Worm (Caenorhabditis elegans) whole organism, L2 larva: ENCODE measurements around the gene hot-9.

ENCODE experiments used
- C34F6.9 ChIP-seq: fragments of 150-350 bp; optimal IDR thresholded peaks from 2 replicates; lab custom pipeline; 2014; ENCODE audit warnings: missing biosample characterization, missing genetic modification characterization
- F13H6.1 ChIP-seq: sonication (generic microtip); optimal IDR thresholded peaks from 2 replicates; lab custom pipeline; 2016; ENCODE audit warnings: missing genetic modification characterization, missing compliant biosample characterization
- ZK546.5 ChIP-seq: sonication (generic microtip); optimal IDR thresholded peaks from 2 replicates; lab custom pipeline; 2017; ENCODE audit warnings: missing biosample characterization, missing genetic modification characterization
- aly-2 ChIP-seq: fragments of 150-350 bp; optimal IDR thresholded peaks from 2 replicates; lab custom pipeline; 2014; ENCODE audit warnings: missing biosample characterization, missing genetic modification characterization
- blmp-1 ChIP-seq: sonication (generic microtip); optimal IDR thresholded peaks from 2 replicates; lab custom pipeline; 2017; ENCODE audit warnings: missing genetic modification characterization, mild to moderate bottlenecking, missing compliant biosample characterization, antibody characterized with exemption, moderate library complexity; ENCODE audit not compliant: insufficient read depth
- ceh-16 ChIP-seq: fragments of 150-350 bp; optimal IDR thresholded peaks from 2 replicates; lab custom pipeline; 2014; ENCODE audit warnings: missing biosample characterization, missing genetic modification characterization
- crh-2 ChIP-seq: sonication (generic microtip); optimal IDR thresholded peaks from 2 replicates; lab custom pipeline; 2017; ENCODE audit warnings: missing biosample characterization, missing genetic modification characterization
- dmd-4 ChIP-seq: sonication (generic microtip); optimal IDR thresholded peaks from 2 replicates; lab custom pipeline; 2017; ENCODE audit warnings: missing biosample characterization, missing genetic modification characterization
- egl-27 ChIP-seq: sonication (generic microtip); optimal IDR thresholded peaks from 3 replicates; lab custom pipeline; 2017; ENCODE audit warnings: missing biosample characterization, missing genetic modification reagents, missing genetic modification characterization
- elt-1 ChIP-seq: fragments of 150-350 bp; optimal IDR thresholded peaks from 2 replicates; lab custom pipeline; 2014; ENCODE audit warnings: missing biosample characterization, missing genetic modification characterization
- elt-3 ChIP-seq: sonication (generic microtip); optimal IDR thresholded peaks from 2 replicates; lab custom pipeline; 2017; ENCODE audit warnings: missing biosample characterization, missing genetic modification characterization
- fos-1 ChIP-seq: fragments of 150-350 bp; optimal IDR thresholded peaks from 2 replicates; lab custom pipeline; 2014; ENCODE audit warnings: missing biosample characterization, missing genetic modification characterization
- gmeb-1 ChIP-seq: fragments of 150-350 bp; optimal IDR thresholded peaks from 2 replicates; lab custom pipeline; 2014; ENCODE audit warnings: missing biosample characterization, missing genetic modification characterization
- lin-11 ChIP-seq: fragments of 150-350 bp; sonication (generic microtip); optimal IDR thresholded peaks from 2 replicates; lab custom pipeline; 2014; ENCODE audit warnings: missing biosample characterization, missing genetic modification characterization, inconsistent platforms, mixed read lengths
- mab-5 ChIP-seq: fragments of 150-350 bp; optimal IDR thresholded peaks from 2 replicates; lab custom pipeline; 2014; ENCODE audit warnings: missing biosample characterization, missing genetic modification characterization
- mdl-1 ChIP-seq, 2 experiments: fragments of 150-350 bp in 1 of 2; sonication (generic microtip) in 1 of 2; optimal IDR thresholded peaks; 2 replicates each; lab custom pipeline; 2017; ENCODE audit warnings: missing biosample characterization in 2 of 2, missing genetic modification characterization in 2 of 2
- nhr-10 ChIP-seq: sonication (generic microtip); optimal IDR thresholded peaks from 2 replicates; lab custom pipeline; 2017; ENCODE audit warnings: missing biosample characterization, missing genetic modification characterization
- nhr-11 ChIP-seq: fragments of 150-350 bp; optimal IDR thresholded peaks from 2 replicates; lab custom pipeline; 2014; ENCODE audit warnings: missing biosample characterization, missing genetic modification characterization
- nhr-12 ChIP-seq: fragments of 150-350 bp; optimal IDR thresholded peaks from 2 replicates; lab custom pipeline; 2014; ENCODE audit warnings: missing biosample characterization, missing genetic modification characterization
- nhr-129 ChIP-seq: fragments of 150-350 bp; optimal IDR thresholded peaks from 2 replicates; lab custom pipeline; 2014; ENCODE audit warnings: missing biosample characterization, missing genetic modification characterization
- nhr-21 ChIP-seq: fragments of 150-350 bp; optimal IDR thresholded peaks from 2 replicates; lab custom pipeline; 2014; ENCODE audit warnings: missing biosample characterization, missing genetic modification characterization
- nhr-23 ChIP-seq: fragments of 150-350 bp; optimal IDR thresholded peaks from 2 replicates; lab custom pipeline; 2014; ENCODE audit warnings: missing biosample characterization, missing genetic modification reagents, missing genetic modification characterization
- nhr-237 ChIP-seq: fragments of 150-350 bp; optimal IDR thresholded peaks from 2 replicates; lab custom pipeline; 2014; ENCODE audit warnings: missing biosample characterization, missing genetic modification characterization
- nhr-25 ChIP-seq: fragments of 150-350 bp; sonication (generic microtip); optimal IDR thresholded peaks from 3 replicates; lab custom pipeline; 2014; ENCODE audit warnings: missing biosample characterization, missing genetic modification characterization
- nhr-77 ChIP-seq: fragments of 150-350 bp; optimal IDR thresholded peaks from 2 replicates; lab custom pipeline; 2014; ENCODE audit warnings: missing biosample characterization, missing genetic modification characterization
- skn-1 ChIP-seq: sonication (generic microtip); optimal IDR thresholded peaks from 2 replicates; lab custom pipeline; 2017; ENCODE audit warnings: missing biosample characterization, missing genetic modification characterization
- sma-3 ChIP-seq: sonication (generic microtip); optimal IDR thresholded peaks from 2 replicates; lab custom pipeline; 2016; ENCODE audit warnings: missing genetic modification reagents, missing genetic modification characterization, missing compliant biosample characterization
- snpc-4 ChIP-seq: fragments of 150-350 bp; optimal IDR thresholded peaks from 2 replicates; lab custom pipeline; 2014; ENCODE audit warnings: missing biosample characterization, missing genetic modification characterization
- unc-39 ChIP-seq: fragments of 150-350 bp; optimal IDR thresholded peaks from 2 replicates; lab custom pipeline; 2014; ENCODE audit warnings: missing biosample characterization, missing genetic modification characterization
- unc-55 ChIP-seq: fragments of 150-350 bp; sonication (generic microtip); optimal IDR thresholded peaks from 3 replicates; lab custom pipeline; 2014; ENCODE audit warnings: missing biosample characterization, missing genetic modification reagents, missing genetic modification characterization
- unc-62 ChIP-seq: fragments of 150-350 bp; optimal IDR thresholded peaks from 2 replicates; lab custom pipeline; 2014; ENCODE audit warnings: missing biosample characterization, missing genetic modification reagents, missing genetic modification characterization
- zag-1 ChIP-seq: fragments of 150-350 bp; optimal IDR thresholded peaks from 2 replicates; lab custom pipeline; 2014; ENCODE audit warnings: missing biosample characterization, missing genetic modification characterization
- ztf-1 ChIP-seq: fragments of 200-800 bp; sonication (Bioruptor generic); conservative IDR thresholded peaks from 2 replicates; pipeline ENCODE4 v1.3.6; 2022; ENCODE audit warnings: missing genetic modification characterization, missing compliant biosample characterization
- ztf-11 ChIP-seq: sonication (generic microtip); optimal IDR thresholded peaks from 2 replicates; lab custom pipeline; 2017; ENCODE audit warnings: missing biosample characterization, missing genetic modification characterization
- ztf-4 ChIP-seq: fragments of 150-350 bp; optimal IDR thresholded peaks from 2 replicates; lab custom pipeline; 2014; ENCODE audit warnings: missing biosample characterization, missing genetic modification characterization

hot-9 gene

DNA sequence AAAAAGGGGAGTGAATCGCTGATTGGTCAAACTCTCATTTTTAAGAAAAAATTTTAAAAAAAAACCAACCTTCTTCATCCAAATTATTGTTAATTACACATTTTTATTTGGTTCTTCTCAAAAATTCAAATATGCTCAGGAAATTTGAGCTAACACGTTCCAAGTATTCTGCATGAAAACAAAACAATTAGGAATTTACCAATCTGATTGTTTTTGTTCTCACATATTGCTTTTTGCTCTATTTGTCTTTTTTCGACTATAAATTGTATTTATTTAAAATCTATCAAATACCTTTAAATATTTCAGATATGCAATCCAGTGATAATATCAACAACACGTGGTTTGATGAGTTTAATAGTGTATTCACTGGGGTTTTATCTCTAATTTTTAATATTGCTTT, 33.0 kb downstream of the hot-9 start, which contains the start of gene srm-1:
srm-1 (plus strand) TSS at position 301 of the 400 bp plus-strand sequence.
- TF ChIP-seq nhr-11 (tag; lab: Kevin White, UChicago), result no peak

DNA sequence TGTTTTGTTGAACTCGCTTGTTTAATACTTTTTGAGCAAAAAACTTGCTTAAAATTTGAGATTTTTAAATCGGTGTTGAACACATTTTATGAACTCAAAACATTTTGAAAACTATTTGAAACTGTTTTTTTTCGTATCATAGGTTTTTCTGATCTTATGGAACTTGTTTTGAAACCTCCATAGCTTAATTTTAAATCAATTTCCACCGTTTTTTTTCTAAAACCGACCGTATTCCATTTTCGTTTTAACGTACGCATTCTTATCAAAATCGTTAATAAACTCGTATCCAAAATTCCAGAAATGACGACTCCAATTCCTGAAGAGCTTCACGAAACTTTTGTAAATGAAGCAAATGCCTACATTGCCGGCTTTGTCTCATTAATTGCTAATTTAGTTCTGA, 36.9 kb downstream of the hot-9 start, which contains the start of gene srm-2:
srm-2 (plus strand) TSS at position 301 of the 400 bp plus-strand sequence.
- no peak for TF ChIP-seq nhr-23
- TF ChIP-seq sma-3 (GFP tag; lab: Kevin White, UChicago), result no peak
- no peak for TF ChIP-seq ZK546.5 (tag; lab: Kevin White, UChicago)
- no peak for TF ChIP-seq blmp-1 (tag; lab: Kevin White, UChicago)
- TF ChIP-seq nhr-10, result no peak
- TF ChIP-seq fos-1 (tag; lab: Kevin White, UChicago), result no peak
- TF ChIP-seq mab-5 (tag; lab: Kevin White, UChicago), result no peak
- TF ChIP-seq gmeb-1 (tag; lab: Kevin White, UChicago), result no peak
- TF ChIP-seq unc-55, result no peak
- no peak for TF ChIP-seq aly-2 (tag; lab: Kevin White, UChicago)
- no peak for TF ChIP-seq F13H6.1 (tag; lab: Kevin White, UChicago)
- no peak for TF ChIP-seq lin-11 (tag; lab: Kevin White, UChicago)
- TF ChIP-seq ztf-1 (GFP tag; lab: Robert Waterston, UW), result no peak
- no peak for TF ChIP-seq elt-3 (tag; lab: Kevin White, UChicago)
- TF ChIP-seq ztf-11 (tag; lab: Kevin White, UChicago), result no peak
- no peak for TF ChIP-seq unc-62
- TF ChIP-seq, all 48 proteins: peak for 0

DNA sequence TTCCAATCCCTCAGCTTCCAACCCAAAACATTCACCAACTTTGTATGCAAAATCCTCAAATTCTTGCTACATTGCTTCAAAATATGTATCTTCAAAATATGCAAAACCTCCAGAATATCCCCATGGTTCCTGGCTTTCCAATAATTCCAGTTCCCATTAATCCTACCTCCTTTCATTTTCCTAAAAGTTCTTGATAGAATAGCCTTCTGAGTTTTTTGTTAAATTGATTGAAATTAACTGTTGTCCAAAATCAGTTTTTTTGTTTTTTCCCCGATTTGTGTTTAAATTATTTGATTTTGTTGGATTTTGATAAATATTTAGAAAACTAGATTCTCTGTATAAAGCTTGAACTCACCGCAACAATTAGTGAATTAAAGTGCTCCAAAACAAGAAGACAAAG, 40.1 kb downstream of the hot-9 start:
- TF ChIP-seq zag-1 (no peak), elt-1 (tag; lab: Kevin White, UChicago) (no peak), nhr-25 (tag; lab: Kevin White, UChicago) (no peak), ztf-11 (tag; lab: Kevin White, UChicago) (no peak), crh-2 (tag; lab: Kevin White, UChicago) (no peak), C34F6.9 (tag; lab: Kevin White, UChicago) (no peak), ztf-1 (GFP tag; lab: Robert Waterston, UW) (no peak), nhr-23 (no peak)

DNA sequence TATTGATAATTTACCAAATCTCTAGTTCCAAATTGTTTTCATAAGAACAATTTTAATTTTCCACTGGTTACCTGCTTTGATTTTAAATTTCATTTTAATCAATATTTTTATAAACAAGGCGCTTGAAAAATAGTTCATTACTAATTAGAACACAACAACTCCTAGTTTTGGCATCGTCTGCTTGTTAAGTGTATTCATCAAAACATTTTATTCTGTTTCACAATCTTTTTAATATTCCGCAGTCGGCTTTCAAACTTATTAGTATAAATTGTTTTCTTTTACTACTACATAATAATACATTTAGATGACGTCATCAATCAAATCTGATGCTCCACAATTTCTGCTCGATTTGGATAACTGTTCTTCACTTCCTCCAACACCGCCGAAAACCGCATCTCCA, 42.8 kb downstream of the hot-9 start, which contains the start of gene pes-1:
pes-1 (plus strand) TSS at position 301 of the 400 bp plus-strand sequence.
- TF ChIP-seq ZK546.5 (tag; lab: Kevin White, UChicago) (no peak), mab-5 (tag; lab: Kevin White, UChicago) (no peak), nhr-25 (tag; lab: Kevin White, UChicago) (no peak), unc-55 (no peak), nhr-77 (no peak), nhr-10 (no peak), dmd-4 (tag; lab: Kevin White, UChicago) (no peak), crh-2 (tag; lab: Kevin White, UChicago) (no peak), nhr-237 (no peak)

DNA sequence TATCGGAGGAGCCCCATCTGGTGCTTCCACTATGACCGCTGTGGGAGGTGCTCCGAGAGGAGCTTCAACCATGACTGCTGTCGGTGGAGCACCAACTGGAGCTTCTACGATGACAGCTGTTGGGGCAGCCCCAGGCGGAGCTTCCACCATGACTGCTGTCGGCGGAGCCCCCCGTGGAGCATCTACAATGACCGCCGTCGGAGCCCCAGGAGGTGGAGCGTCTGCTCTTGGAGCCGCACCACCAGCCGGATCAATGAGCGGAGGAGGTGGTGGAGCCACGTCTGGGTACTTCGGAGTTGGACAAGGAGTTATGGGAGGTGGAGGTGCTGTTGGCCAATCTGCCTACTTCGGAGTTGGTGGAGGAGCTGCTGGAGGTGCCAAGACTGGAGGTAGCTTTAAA, 48.3 kb downstream of the hot-9 start:
- TF ChIP-seq snpc-4 (tag; lab: Kevin White, UChicago) (no peak), egl-27 (no peak), gmeb-1 (tag; lab: Kevin White, UChicago) (no peak), C34F6.9 (tag; lab: Kevin White, UChicago) (no peak), unc-62 (no peak), blmp-1 (tag; lab: Kevin White, UChicago) (no peak), nhr-10 (no peak), ztf-4 (tag; lab: Kevin White, UChicago) (no peak), nhr-23 (no peak), nhr-129 (tag; lab: Kevin White, UChicago) (no peak), ztf-1 (GFP tag; lab: Robert Waterston, UW) (no peak), ztf-11 (tag; lab: Kevin White, UChicago) (no peak), fos-1 (tag; lab: Kevin White, UChicago) (no peak), nhr-11 (tag; lab: Kevin White, UChicago) (no peak), unc-39 (no peak)

DNA sequence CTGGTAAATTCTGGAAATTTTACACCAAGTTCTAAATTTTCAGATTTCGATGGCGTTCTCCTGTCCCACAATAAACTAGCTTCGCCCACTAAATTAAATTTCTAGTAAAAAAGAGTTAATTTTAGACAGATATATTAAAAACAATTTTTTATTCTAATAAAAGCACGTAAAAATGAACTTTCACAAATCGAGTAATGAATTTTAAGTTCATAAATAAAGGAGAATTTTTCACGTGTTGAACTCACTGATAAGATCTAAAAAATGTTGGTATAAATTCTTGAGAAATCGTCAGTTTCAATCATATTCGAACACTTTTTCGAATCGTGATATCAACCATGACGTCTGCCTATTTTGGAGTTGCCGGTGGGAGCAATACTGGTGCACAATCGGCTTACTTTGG, 49.4 kb downstream of the hot-9 start, which contains the start of gene ssq-2:
ssq-2 (plus strand) TSS at position 301 of the 400 bp plus-strand sequence.
- TF ChIP-seq nhr-21 (tag; lab: Kevin White, UChicago), result no peak
- no peak for TF ChIP-seq skn-1 (tag; lab: Kevin White, UChicago)
- TF ChIP-seq nhr-25 (tag; lab: Kevin White, UChicago), result no peak
- no peak for TF ChIP-seq C34F6.9 (tag; lab: Kevin White, UChicago)
- TF ChIP-seq nhr-12 (tag; lab: Kevin White, UChicago), result no peak
- no peak for TF ChIP-seq egl-27
- no peak for TF ChIP-seq mdl-1 (tag; optimal IDR thresholded peaks at IDR 0.05; lab: Kevin White, UChicago)
- TF ChIP-seq lin-11 (tag; lab: Kevin White, UChicago), result no peak
- no peak for TF ChIP-seq unc-39
- no peak for TF ChIP-seq nhr-129 (tag; lab: Kevin White, UChicago)
- no peak for TF ChIP-seq elt-3 (tag; lab: Kevin White, UChicago)
- no peak for TF ChIP-seq ceh-16
- TF ChIP-seq ztf-11 (tag; lab: Kevin White, UChicago), result no peak
